Fruit fly (Drosophila melanogaster) whole organism, embryonic: Measurements from ENCODE around the gene CG31360.

Source experiments
- CG7556 ChIP-seq: fragments of 200-800 bp; sonication (Bioruptor generic); optimal IDR thresholded peaks from 2 replicates; lab custom pipeline; 2017; ENCODE audit warnings: missing biosample characterization, mild to moderate bottlenecking, missing genetic modification characterization
- Dll ChIP-seq: fragments of 200-800 bp; sonication (Bioruptor generic); IDR thresholded peaks from 4 replicates; pipeline ENCODE4 v1.3.6; 2022; ENCODE audit warnings: missing biosample characterization, missing genetic modification characterization; ENCODE audit not compliant: partially characterized antibody
- H15 ChIP-seq: fragments of 200-800 bp; sonication (Bioruptor generic); IDR thresholded peaks from 3 replicates; pipeline ENCODE4 v1.3.6; 2022; ENCODE audit warnings: missing biosample characterization, missing genetic modification characterization
- H2.0 ChIP-seq: fragments of 200-800 bp; sonication (Bioruptor generic); IDR thresholded peaks from 2 replicates; pipeline ENCODE4 v1.3.6; 2022; ENCODE audit warnings: missing biosample characterization, missing genetic modification characterization
- Lpt ChIP-seq: fragments of >200 bp; optimal IDR thresholded peaks from 2 replicates; lab custom pipeline; 2018; ENCODE audit warnings: missing biosample characterization, missing genetic modification characterization
- cato ChIP-seq: fragments of 200-800 bp; sonication (Bioruptor generic); optimal IDR thresholded peaks from 2 replicates; lab custom pipeline; 2016; ENCODE audit warnings: missing biosample characterization, missing genetic modification characterization, borderline replicate concordance
- fd96Cb ChIP-seq: fragments of 200-800 bp; sonication (Bioruptor generic); optimal IDR thresholded peaks from 2 replicates; lab custom pipeline; 2018; ENCODE audit warnings: missing biosample characterization, mild to moderate bottlenecking, missing genetic modification characterization, moderate library complexity
- gro ChIP-seq: fragments of 200-800 bp; sonication (Bioruptor generic); optimal IDR thresholded peaks from 2 replicates; lab custom pipeline; 2016; ENCODE audit warnings: missing biosample characterization, missing genetic modification characterization
- lbe ChIP-seq: fragments of 200-800 bp; sonication (Bioruptor generic); optimal IDR thresholded peaks from 2 replicates; lab custom pipeline; 2016; ENCODE audit warnings: missing biosample characterization, mild to moderate bottlenecking, missing genetic modification characterization
- org-1 ChIP-seq: fragments of 200-800 bp; sonication (Bioruptor generic); optimal IDR thresholded peaks from 2 replicates; lab custom pipeline; 2017; ENCODE audit warnings: missing biosample characterization, missing genetic modification characterization

DNA sequence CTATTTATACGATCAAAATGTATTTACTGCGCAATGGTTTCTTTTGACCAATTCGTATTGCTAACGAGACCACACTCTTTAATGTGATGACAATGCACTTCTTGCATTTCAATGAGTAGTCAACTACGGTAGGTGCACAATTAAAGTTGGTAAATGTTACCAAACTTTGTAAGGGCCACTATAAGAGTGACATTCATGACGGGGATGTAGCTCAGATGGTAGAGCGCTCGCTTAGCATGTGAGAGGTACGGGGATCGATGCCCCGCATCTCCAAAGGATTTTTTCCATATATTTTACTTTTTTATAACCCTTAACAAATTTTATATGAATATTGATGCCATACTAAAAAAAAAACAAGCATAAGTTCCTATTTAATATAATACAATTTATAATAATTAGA lies 16.9 kb upstream of the CG31360 start:
- no peak for TF ChIP-seq fd96Cb
- no peak for TF ChIP-seq CG7556
- TF ChIP-seq lbe (GFP tag; lab: Kevin White, UChicago), result no peak
- no peak for TF ChIP-seq cato (GFP tag; lab: Kevin White, UChicago)
- no peak for TF ChIP-seq org-1 (GFP tag; lab: Kevin White, UChicago)
- no peak for TF ChIP-seq Dll (GFP tag; lab: Robert Waterston, UW)
- TF ChIP-seq H2.0 (GFP tag; lab: Robert Waterston, UW), result no peak
- no peak for TF ChIP-seq H15 (GFP tag; lab: Robert Waterston, UW)
- TF ChIP-seq gro, result no peak
- TF ChIP-seq Lpt (GFP tag; lab: Kevin White, UChicago), result no peak
